Worm (Caenorhabditis elegans) whole organism, L3 larva: Measurements from ENCODE around the gene Y49E10.18.

ENCODE experiments used
- ceh-28 ChIP-seq: fragments of 150-350 bp; optimal IDR thresholded peaks from 2 replicates; lab custom pipeline; 2014; ENCODE audit warnings: missing biosample characterization, missing genetic modification reagents, missing genetic modification characterization
- snpc-4 ChIP-seq: fragments of 150-350 bp; optimal IDR thresholded peaks from 2 replicates; lab custom pipeline; 2014; ENCODE audit warnings: missing biosample characterization, missing genetic modification characterization

- TF ChIP-seq ceh-28 (tag; lab: Kevin White, UChicago) (no peak), snpc-4 (tag; lab: Kevin White, UChicago) (no peak)
Measured at ce11 chrIII:12439056-12439455, 6.8 kb downstream of the Y49E10.18 start.
